Worm (Caenorhabditis elegans) whole organism, L2 larva: ENCODE results near the gene dhrr-1.
A peak's percentile ranks its signal among the peaks of the same experiment; 100 is the strongest.

Experiments used
- C34F6.9 ChIP-seq: fragments of 150-350 bp; optimal IDR thresholded peaks from 2 replicates; lab custom pipeline; 2014; ENCODE audit warnings: missing biosample characterization, missing genetic modification characterization
- F13H6.1 ChIP-seq: sonication (generic microtip); optimal IDR thresholded peaks from 2 replicates; lab custom pipeline; 2016; ENCODE audit warnings: missing genetic modification characterization, missing compliant biosample characterization
- ZK546.5 ChIP-seq: sonication (generic microtip); optimal IDR thresholded peaks from 2 replicates; lab custom pipeline; 2017; ENCODE audit warnings: missing biosample characterization, missing genetic modification characterization
- alr-1 ChIP-seq: fragments of 150-350 bp; optimal IDR thresholded peaks from 2 replicates; lab custom pipeline; 2014; ENCODE audit warnings: missing biosample characterization, missing genetic modification characterization
- ama-1 ChIP-seq: fragments of 150-350 bp; optimal IDR thresholded peaks from 2 replicates; lab custom pipeline; 2018; ENCODE audit warnings: inconsistent platforms
- blmp-1 ChIP-seq: sonication (generic microtip); optimal IDR thresholded peaks from 2 replicates; lab custom pipeline; 2017; ENCODE audit warnings: missing genetic modification characterization, mild to moderate bottlenecking, missing compliant biosample characterization, antibody characterized with exemption, moderate library complexity; ENCODE audit not compliant: insufficient read depth
- ceh-16 ChIP-seq: fragments of 150-350 bp; optimal IDR thresholded peaks from 2 replicates; lab custom pipeline; 2014; ENCODE audit warnings: missing biosample characterization, missing genetic modification characterization
- ceh-82 ChIP-seq: fragments of 150-350 bp; optimal IDR thresholded peaks from 2 replicates; lab custom pipeline; 2014; ENCODE audit warnings: missing biosample characterization, missing genetic modification characterization
- crh-2 ChIP-seq: sonication (generic microtip); optimal IDR thresholded peaks from 2 replicates; lab custom pipeline; 2017; ENCODE audit warnings: missing biosample characterization, missing genetic modification characterization
- dmd-4 ChIP-seq: sonication (generic microtip); optimal IDR thresholded peaks from 2 replicates; lab custom pipeline; 2017; ENCODE audit warnings: missing biosample characterization, missing genetic modification characterization
- elt-3 ChIP-seq: sonication (generic microtip); optimal IDR thresholded peaks from 2 replicates; lab custom pipeline; 2017; ENCODE audit warnings: missing biosample characterization, missing genetic modification characterization
- fos-1 ChIP-seq: fragments of 150-350 bp; optimal IDR thresholded peaks from 2 replicates; lab custom pipeline; 2014; ENCODE audit warnings: missing biosample characterization, missing genetic modification characterization
- gmeb-1 ChIP-seq: fragments of 150-350 bp; optimal IDR thresholded peaks from 2 replicates; lab custom pipeline; 2014; ENCODE audit warnings: missing biosample characterization, missing genetic modification characterization
- lin-11 ChIP-seq: fragments of 150-350 bp; sonication (generic microtip); optimal IDR thresholded peaks from 2 replicates; lab custom pipeline; 2014; ENCODE audit warnings: missing biosample characterization, missing genetic modification characterization, inconsistent platforms, mixed read lengths
- lin-13 ChIP-seq: fragments of 150-350 bp; optimal IDR thresholded peaks from 2 replicates; lab custom pipeline; 2014; ENCODE audit warnings: missing biosample characterization, missing genetic modification reagents, missing genetic modification characterization
- lin-39 ChIP-seq: fragments of 150-350 bp; optimal IDR thresholded peaks from 2 replicates; lab custom pipeline; 2014; ENCODE audit warnings: missing biosample characterization, missing genetic modification reagents, missing genetic modification characterization
- lsy-2 ChIP-seq, 2 experiments: fragments of 150-350 bp in 1 of 2; sonication (generic microtip) in 1 of 2; optimal IDR thresholded peaks; 2 replicates each; lab custom pipeline; 2014 to 2017; ENCODE audit warnings: missing biosample characterization in 2 of 2, missing genetic modification characterization in 2 of 2
- mab-5 ChIP-seq: fragments of 150-350 bp; optimal IDR thresholded peaks from 2 replicates; lab custom pipeline; 2014; ENCODE audit warnings: missing biosample characterization, missing genetic modification characterization
- mbf-1 ChIP-seq: sonication (generic microtip); optimal IDR thresholded peaks from 2 replicates; lab custom pipeline; 2017; ENCODE audit warnings: missing biosample characterization, missing genetic modification characterization
- mdl-1 ChIP-seq, 2 experiments: fragments of 150-350 bp in 1 of 2; sonication (generic microtip) in 1 of 2; optimal IDR thresholded peaks; 2 replicates each; lab custom pipeline; 2017; ENCODE audit warnings: missing biosample characterization in 2 of 2, missing genetic modification characterization in 2 of 2
- nhr-10 ChIP-seq: sonication (generic microtip); optimal IDR thresholded peaks from 2 replicates; lab custom pipeline; 2017; ENCODE audit warnings: missing biosample characterization, missing genetic modification characterization
- nhr-12 ChIP-seq: fragments of 150-350 bp; optimal IDR thresholded peaks from 2 replicates; lab custom pipeline; 2014; ENCODE audit warnings: missing biosample characterization, missing genetic modification characterization
- nhr-129 ChIP-seq: fragments of 150-350 bp; optimal IDR thresholded peaks from 2 replicates; lab custom pipeline; 2014; ENCODE audit warnings: missing biosample characterization, missing genetic modification characterization
- nhr-21 ChIP-seq: fragments of 150-350 bp; optimal IDR thresholded peaks from 2 replicates; lab custom pipeline; 2014; ENCODE audit warnings: missing biosample characterization, missing genetic modification characterization
- nhr-23 ChIP-seq: fragments of 150-350 bp; optimal IDR thresholded peaks from 2 replicates; lab custom pipeline; 2014; ENCODE audit warnings: missing biosample characterization, missing genetic modification reagents, missing genetic modification characterization
- nhr-237 ChIP-seq: fragments of 150-350 bp; optimal IDR thresholded peaks from 2 replicates; lab custom pipeline; 2014; ENCODE audit warnings: missing biosample characterization, missing genetic modification characterization
- nhr-25 ChIP-seq: fragments of 150-350 bp; sonication (generic microtip); optimal IDR thresholded peaks from 3 replicates; lab custom pipeline; 2014; ENCODE audit warnings: missing biosample characterization, missing genetic modification characterization
- nhr-6 ChIP-seq: fragments of 150-350 bp; optimal IDR thresholded peaks from 2 replicates; lab custom pipeline; 2014; ENCODE audit warnings: missing biosample characterization, missing genetic modification characterization
- nhr-77 ChIP-seq: fragments of 150-350 bp; optimal IDR thresholded peaks from 2 replicates; lab custom pipeline; 2014; ENCODE audit warnings: missing biosample characterization, missing genetic modification characterization
- peb-1 ChIP-seq: fragments of 150-350 bp; optimal IDR thresholded peaks from 2 replicates; lab custom pipeline; 2014; ENCODE audit warnings: missing biosample characterization, missing genetic modification characterization
- sem-4 ChIP-seq: fragments of 150-350 bp; optimal IDR thresholded peaks from 2 replicates; lab custom pipeline; 2014; ENCODE audit warnings: missing biosample characterization, missing genetic modification reagents, missing genetic modification characterization
- skn-1 ChIP-seq: sonication (generic microtip); optimal IDR thresholded peaks from 2 replicates; lab custom pipeline; 2017; ENCODE audit warnings: missing biosample characterization, missing genetic modification characterization
- sma-3 ChIP-seq: sonication (generic microtip); optimal IDR thresholded peaks from 2 replicates; lab custom pipeline; 2016; ENCODE audit warnings: missing genetic modification reagents, missing genetic modification characterization, missing compliant biosample characterization
- sma-9 ChIP-seq, 2 experiments: fragments of 150-350 bp in 1 of 2; sonication (generic microtip) in 1 of 2; optimal IDR thresholded peaks; 2 replicates each; lab custom pipeline; 2014 to 2016; ENCODE audit warnings: missing genetic modification characterization in 2 of 2, mild to moderate bottlenecking in 1 of 2, missing biosample characterization in 1 of 2, missing compliant biosample characterization in 1 of 2, missing genetic modification reagents in 1 of 2, moderate library complexity in 1 of 2
- snpc-4 ChIP-seq: fragments of 150-350 bp; optimal IDR thresholded peaks from 2 replicates; lab custom pipeline; 2014; ENCODE audit warnings: missing biosample characterization, missing genetic modification characterization
- unc-39 ChIP-seq: fragments of 150-350 bp; optimal IDR thresholded peaks from 2 replicates; lab custom pipeline; 2014; ENCODE audit warnings: missing biosample characterization, missing genetic modification characterization
- unc-55 ChIP-seq: fragments of 150-350 bp; sonication (generic microtip); optimal IDR thresholded peaks from 3 replicates; lab custom pipeline; 2014; ENCODE audit warnings: missing biosample characterization, missing genetic modification reagents, missing genetic modification characterization
- unc-62 ChIP-seq: fragments of 150-350 bp; optimal IDR thresholded peaks from 2 replicates; lab custom pipeline; 2014; ENCODE audit warnings: missing biosample characterization, missing genetic modification reagents, missing genetic modification characterization
- zag-1 ChIP-seq: fragments of 150-350 bp; optimal IDR thresholded peaks from 2 replicates; lab custom pipeline; 2014; ENCODE audit warnings: missing biosample characterization, missing genetic modification characterization
- ztf-1 ChIP-seq: fragments of 200-800 bp; sonication (Bioruptor generic); conservative IDR thresholded peaks from 2 replicates; pipeline ENCODE4 v1.3.6; 2022; ENCODE audit warnings: missing genetic modification characterization, missing compliant biosample characterization
- ztf-11 ChIP-seq: sonication (generic microtip); optimal IDR thresholded peaks from 2 replicates; lab custom pipeline; 2017; ENCODE audit warnings: missing biosample characterization, missing genetic modification characterization
- ztf-4 ChIP-seq: fragments of 150-350 bp; optimal IDR thresholded peaks from 2 replicates; lab custom pipeline; 2014; ENCODE audit warnings: missing biosample characterization, missing genetic modification characterization

Gene dhrr-1

DNA sequence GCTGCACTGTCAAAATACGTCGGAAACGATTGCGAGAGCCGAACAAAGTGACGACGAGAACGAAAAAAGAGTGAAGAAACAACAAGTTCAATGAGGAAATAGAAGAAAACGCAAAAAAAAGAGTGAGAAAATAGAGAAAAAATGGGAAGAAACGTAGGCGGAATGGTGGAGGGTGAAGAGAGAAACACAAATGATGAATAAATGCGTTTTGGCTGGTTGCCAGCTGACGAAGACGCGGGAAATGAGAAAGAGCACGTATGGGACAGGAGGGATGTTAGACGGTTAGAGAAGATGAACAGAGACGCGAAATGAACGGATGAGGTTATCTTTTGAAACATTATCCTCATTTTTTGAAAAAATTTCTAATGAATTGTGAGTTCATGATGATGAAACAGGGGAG lies 40.5 kb downstream of the dhrr-1 start (continued):
- TF ChIP-seq lin-13 (peak; percentile 46), nhr-23 (tag; lab: Kevin White, UChicago) (no peak), ceh-16 (no peak), blmp-1 (tag; lab: Kevin White, UChicago) (no peak), nhr-77 (tag; lab: Kevin White, UChicago) (no peak), unc-39 (tag; lab: Kevin White, UChicago) (no peak), unc-55 (peak; percentile 87), ztf-1 (GFP tag; lab: Robert Waterston, UW) (no peak), nhr-237 (tag; lab: Kevin White, UChicago) (no peak), mab-5 (tag; lab: Kevin White, UChicago) (peak; percentile 21), zag-1 (tag; lab: Kevin White, UChicago) (peak; percentile 69), elt-3 (no peak), alr-1 (tag; lab: Kevin White, UChicago) (no peak), ztf-11 (tag; lab: Kevin White, UChicago) (no peak), mdl-1 (tag; optimal IDR thresholded peaks at IDR 0.05; lab: Kevin White, UChicago) (peak in 1 of 2 experiments; percentile 37), ztf-4 (peak; percentile 82), lin-39 (no peak), sem-4 (peak; percentile 61), dmd-4 (tag; lab: Kevin White, UChicago) (no peak), C34F6.9 (tag; lab: Kevin White, UChicago) (peak; percentile 85), mbf-1 (tag; lab: Kevin White, UChicago) (no peak), nhr-129 (peak; percentile 90), skn-1 (tag; lab: Kevin White, UChicago) (no peak), ZK546.5 (tag; lab: Kevin White, UChicago) (no peak), crh-2 (tag; lab: Kevin White, UChicago) (peak; percentile 77), unc-62 (no peak)

DNA sequence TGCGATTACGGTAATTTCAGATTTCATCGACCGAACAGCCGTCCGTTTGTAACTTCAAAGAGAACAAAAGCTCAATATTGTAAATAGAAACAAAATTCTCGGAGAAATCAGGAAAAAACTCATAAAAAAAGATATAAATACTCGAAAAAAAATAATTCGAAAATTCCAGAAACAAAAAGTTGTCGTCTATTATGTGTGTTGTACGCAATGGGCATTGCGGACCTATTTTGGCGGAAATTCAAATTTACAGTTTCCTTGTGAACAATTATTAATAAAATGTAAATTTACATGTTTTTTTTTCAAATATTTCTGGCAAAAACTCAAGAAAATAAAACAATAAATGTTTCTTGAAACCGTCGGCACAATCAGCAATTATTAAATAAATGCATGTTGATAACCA lies 41.0 kb downstream of the dhrr-1 start:
- TF ChIP-seq ztf-4 (no peak), C34F6.9 (tag; lab: Kevin White, UChicago) (no peak), zag-1 (tag; lab: Kevin White, UChicago) (no peak), lin-11 (tag; lab: Kevin White, UChicago) (no peak), elt-3 (no peak), skn-1 (tag; lab: Kevin White, UChicago) (no peak), nhr-25 (tag; lab: Kevin White, UChicago) (no peak)

DNA sequence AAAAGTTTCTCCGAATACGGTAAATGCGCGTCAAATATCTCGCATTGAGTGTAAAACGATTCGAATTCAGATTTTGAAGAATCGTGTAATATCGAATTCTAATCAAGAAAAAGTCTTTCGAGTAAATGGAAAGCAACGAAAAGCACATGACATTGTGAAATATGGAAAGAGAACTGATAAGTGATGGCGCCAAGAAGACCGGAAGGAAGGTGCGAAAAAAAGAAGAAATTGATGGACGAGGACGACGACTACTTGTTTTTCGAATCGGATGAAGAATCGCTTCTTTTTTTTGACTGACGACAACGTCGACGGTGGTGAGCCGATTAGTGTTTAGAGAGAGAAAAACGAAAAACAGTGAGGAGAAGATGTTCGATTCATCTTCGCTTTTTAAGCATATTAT lies 41.5 kb downstream of the dhrr-1 start:
- TF ChIP-seq nhr-21 (tag; lab: Kevin White, UChicago) (peak; percentile 41), ztf-11 (tag; lab: Kevin White, UChicago) (no peak), ceh-82 (no peak), snpc-4 (tag; lab: Kevin White, UChicago) (no peak), unc-55 (no peak), gmeb-1 (tag; lab: Kevin White, UChicago) (peak; percentile 5), skn-1 (tag; lab: Kevin White, UChicago) (no peak), dmd-4 (tag; lab: Kevin White, UChicago) (no peak), sma-9 (GFP tag; optimal IDR thresholded peaks at IDR 0.05; lab: Kevin White, UChicago) (peak; percentile 63), sma-9 (tag; optimal IDR thresholded peaks at IDR 0.05; lab: Kevin White, UChicago) (no peak), sma-3 (GFP tag; lab: Kevin White, UChicago) (peak; percentile 47), ama-1 (lab: Kevin White, UChicago) (no peak), fos-1 (tag; lab: Kevin White, UChicago) (peak; percentile 68), alr-1 (tag; lab: Kevin White, UChicago) (no peak), crh-2 (tag; lab: Kevin White, UChicago) (no peak), nhr-129 (no peak), lsy-2 (tag; optimal IDR thresholded peaks at IDR 0.05; lab: Kevin White, UChicago) (no peak), nhr-23 (tag; lab: Kevin White, UChicago) (no peak), blmp-1 (tag; lab: Kevin White, UChicago) (no peak)
- TF ChIP-seq, all 48 proteins: peak for 5

DNA sequence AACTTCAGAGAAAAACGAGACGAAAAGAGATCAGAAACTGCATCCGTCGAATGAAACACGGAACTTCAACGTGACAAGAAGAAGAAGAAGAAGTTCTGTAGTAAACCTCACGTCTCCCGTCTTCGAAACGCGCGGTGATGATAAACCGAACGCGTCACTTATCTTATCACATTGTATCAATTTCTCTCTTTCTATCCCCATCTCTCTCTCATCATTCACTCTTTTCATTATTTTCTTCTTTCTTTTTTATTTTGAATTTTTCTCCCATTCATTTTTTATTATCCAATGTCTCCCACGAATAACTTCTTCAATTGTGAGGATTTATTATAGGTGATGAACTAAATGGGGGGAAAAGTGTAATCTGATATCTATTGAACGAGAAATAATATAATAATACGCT lies 42.4 kb downstream of the dhrr-1 start:
- TF ChIP-seq alr-1 (tag; lab: Kevin White, UChicago) (no peak), nhr-21 (tag; lab: Kevin White, UChicago) (peak; percentile 87), gmeb-1 (tag; lab: Kevin White, UChicago) (no peak), crh-2 (tag; lab: Kevin White, UChicago) (peak; percentile 64), ceh-82 (no peak), unc-62 (no peak), lin-13 (peak; percentile 21), blmp-1 (tag; lab: Kevin White, UChicago) (peak; percentile 78), nhr-12 (tag; lab: Kevin White, UChicago) (no peak), nhr-10 (no peak), lsy-2 (tag; optimal IDR thresholded peaks at IDR 0.05; lab: Kevin White, UChicago) (peak in 1 of 2 experiments; percentile 38), snpc-4 (tag; lab: Kevin White, UChicago) (no peak), sma-9 (GFP tag; optimal IDR thresholded peaks at IDR 0.05; lab: Kevin White, UChicago) (peak; percentile 60), sma-9 (tag; optimal IDR thresholded peaks at IDR 0.05; lab: Kevin White, UChicago) (no peak), nhr-6 (peak; percentile 42), unc-55 (no peak), skn-1 (tag; lab: Kevin White, UChicago) (no peak), mdl-1 (tag; optimal IDR thresholded peaks at IDR 0.05; lab: Kevin White, UChicago) (peak in 1 of 2 experiments; percentile 41), ztf-1 (GFP tag; lab: Robert Waterston, UW) (no peak), mab-5 (tag; lab: Kevin White, UChicago) (no peak), ztf-4 (no peak), lin-39 (no peak), ztf-11 (tag; lab: Kevin White, UChicago) (no peak), F13H6.1 (tag; lab: Kevin White, UChicago) (no peak), zag-1 (tag; lab: Kevin White, UChicago) (no peak), nhr-23 (tag; lab: Kevin White, UChicago) (no peak), peb-1 (tag; lab: Kevin White, UChicago) (no peak), ama-1 (lab: Kevin White, UChicago) (no peak), elt-3 (no peak), sma-3 (GFP tag; lab: Kevin White, UChicago) (peak; percentile 65)
